Worm (Caenorhabditis elegans) whole organism, young adult: ENCODE results near the gene M02B7.2.

Source experiments
- K11D2.4 ChIP-seq: fragments of 200-800 bp; sonication (Bioruptor generic); IDR thresholded peaks from 2 replicates; pipeline ENCODE4 v1.3.6; 2022; ENCODE audit warnings: missing genetic modification reagents, missing genetic modification characterization, missing compliant biosample characterization
- Y79H2A.3 ChIP-seq: fragments of 200-800 bp; sonication (Bioruptor generic); conservative IDR thresholded peaks from 2 replicates; pipeline ENCODE4 v1.3.6; 2022; ENCODE audit warnings: missing genetic modification reagents, missing genetic modification characterization, missing compliant biosample characterization
- bed-2 ChIP-seq: fragments of 200-800 bp; sonication (Bioruptor generic); IDR thresholded peaks from 2 replicates; pipeline ENCODE4 v1.3.6; 2022; ENCODE audit warnings: missing genetic modification reagents, missing genetic modification characterization, missing compliant biosample characterization
- ceh-58 ChIP-seq: fragments of 200-800 bp; sonication (Bioruptor generic); IDR thresholded peaks from 2 replicates; pipeline ENCODE4 v1.3.6; 2022; ENCODE audit warnings: missing genetic modification characterization, missing compliant biosample characterization
- die-1 ChIP-seq: sonication (generic microtip); optimal IDR thresholded peaks from 2 replicates; lab custom pipeline; 2016; ENCODE audit warnings: missing genotype, mild to moderate bottlenecking, missing genetic modification characterization, missing compliant biosample characterization
- hlh-12 ChIP-seq: sonication (generic microtip); optimal IDR thresholded peaks from 2 replicates; lab custom pipeline; 2016; ENCODE audit warnings: missing genetic modification characterization, missing compliant biosample characterization
- mxl-1 ChIP-seq: sonication (generic microtip); optimal IDR thresholded peaks from 2 replicates; lab custom pipeline; 2016; ENCODE audit warnings: missing genetic modification characterization, missing compliant biosample characterization
- nfya-1 ChIP-seq: sonication (generic microtip); optimal IDR thresholded peaks from 2 replicates; lab custom pipeline; 2017; ENCODE audit warnings: antibody characterized with exemption, missing compliant biosample characterization, missing genetic modification characterization, borderline replicate concordance; ENCODE audit not compliant: insufficient read depth
- pha-4 ChIP-seq: fragments of 150-350 bp; sonication (generic microtip); optimal IDR thresholded peaks from 2 replicates; lab custom pipeline; 2014; ENCODE audit warnings: missing biosample characterization, missing genetic modification reagents, missing genetic modification characterization
- snpc-3.4 ChIP-seq: sonication (generic microtip); optimal IDR thresholded peaks from 2 replicates; lab custom pipeline; 2017; ENCODE audit warnings: missing genetic modification characterization, mild to moderate bottlenecking, missing compliant biosample characterization, antibody characterized with exemption, moderate library complexity, missing genotype, missing genetic modification reagents
- zim-3 ChIP-seq: sonication (generic microtip); optimal IDR thresholded peaks from 2 replicates; lab custom pipeline; 2017; ENCODE audit warnings: mild to moderate bottlenecking, missing genetic modification characterization, moderate library complexity, missing compliant biosample characterization

DNA sequence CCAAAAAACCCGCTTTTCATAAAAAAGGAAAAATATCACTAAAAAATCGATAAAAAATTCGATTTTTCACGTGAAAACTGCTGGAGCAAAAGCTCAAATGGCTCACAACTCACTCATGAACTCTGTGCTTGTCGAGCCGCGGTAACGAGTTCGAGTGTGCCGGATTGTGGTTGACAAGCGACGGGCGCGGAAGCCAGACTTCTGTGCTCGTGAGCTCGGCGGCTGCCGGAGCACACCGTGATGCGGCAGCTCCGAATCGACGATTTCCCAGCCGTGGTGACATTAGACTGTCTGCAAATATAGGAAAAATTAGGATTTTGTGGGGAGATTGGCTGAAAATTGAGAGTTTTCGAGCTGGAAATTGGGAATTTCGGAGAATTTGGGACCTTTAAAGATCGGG is 9.4 kb downstream of the M02B7.2 start:
- TF ChIP-seq ceh-58 (GFP tag; lab: Robert Waterston, UW) (no peak), Y79H2A.3 (GFP tag; lab: Robert Waterston, UW) (no peak), nfya-1 (tag; lab: Kevin White, UChicago) (no peak), snpc-3.4 (tag; lab: Kevin White, UChicago) (no peak), bed-2 (GFP tag; lab: Robert Waterston, UW) (no peak), hlh-12 (no peak), pha-4 (no peak), die-1 (no peak), zim-3 (tag; lab: Kevin White, UChicago) (no peak), K11D2.4 (no peak), mxl-1 (no peak)
